Fruit fly (Drosophila melanogaster) whole organism, embryonic: Measurements from ENCODE around the gene brm.

Experiments used
- BtbVII ChIP-seq: fragments of 200-800 bp; sonication (Bioruptor generic); optimal IDR thresholded peaks from 3 replicates; lab custom pipeline; 2017; ENCODE audit warnings: missing biosample characterization, mild to moderate bottlenecking, missing genetic modification characterization
- CG10431 ChIP-seq: fragments of 200-800 bp; sonication (Bioruptor generic); optimal IDR thresholded peaks from 3 replicates; lab custom pipeline; 2018; ENCODE audit warnings: missing biosample characterization, mild to moderate bottlenecking, missing genetic modification characterization
- CG10654 ChIP-seq: fragments of 200-800 bp; sonication (Bioruptor generic); optimal IDR thresholded peaks from 2 replicates; lab custom pipeline; 2016; ENCODE audit warnings: missing biosample characterization, missing genetic modification characterization
- CG11560 ChIP-seq: fragments of 200-800 bp; sonication (Bioruptor generic); IDR thresholded peaks from 3 replicates; pipeline ENCODE4 v1.3.6; 2022; ENCODE audit warnings: missing biosample characterization, missing genetic modification characterization
- CG12942 ChIP-seq: fragments of 200-800 bp; sonication (Bioruptor generic); optimal IDR thresholded peaks from 3 replicates; lab custom pipeline; 2016; ENCODE audit warnings: missing biosample characterization, missing genetic modification characterization
- CG13296 ChIP-seq: fragments of 200-800 bp; sonication (Bioruptor generic); optimal IDR thresholded peaks from 3 replicates; lab custom pipeline; 2018; ENCODE audit warnings: missing biosample characterization, mild to moderate bottlenecking, missing genetic modification characterization
- CG1647 ChIP-seq: fragments of 200-800 bp; sonication (Bioruptor generic); optimal IDR thresholded peaks from 3 replicates; lab custom pipeline; 2016; ENCODE audit warnings: missing biosample characterization, missing genetic modification characterization
- CG18476 ChIP-seq: fragments of 200-800 bp; sonication (Bioruptor generic); optimal IDR thresholded peaks from 2 replicates; lab custom pipeline; 2016; ENCODE audit warnings: missing biosample characterization, mild to moderate bottlenecking, missing genetic modification characterization
- CG2202 ChIP-seq: fragments of 200-800 bp; sonication (Bioruptor generic); optimal IDR thresholded peaks from 2 replicates; lab custom pipeline; 2018; ENCODE audit warnings: missing biosample characterization, mild to moderate bottlenecking, missing genetic modification characterization
- CG2889 ChIP-seq: fragments of 200-800 bp; sonication (Bioruptor generic); IDR thresholded peaks from 3 replicates; pipeline ENCODE4 v1.3.6; 2022; ENCODE audit warnings: missing biosample characterization, missing genetic modification characterization
- CG30020 ChIP-seq: fragments of 200-800 bp; optimal IDR thresholded peaks from 2 replicates; lab custom pipeline; 2019; ENCODE audit warnings: missing biosample characterization, mild to moderate bottlenecking, missing genetic modification characterization, moderate library complexity
- CG30431 ChIP-seq: fragments of 200-800 bp; sonication (Bioruptor generic); optimal IDR thresholded peaks from 2 replicates; lab custom pipeline; 2017; ENCODE audit warnings: missing biosample characterization, missing genetic modification characterization
- CG3847 ChIP-seq: fragments of 200-800 bp; sonication (Bioruptor generic); IDR thresholded peaks from 2 replicates; pipeline ENCODE4 v1.3.6; 2022; ENCODE audit warnings: missing biosample characterization, missing genetic modification characterization
- CG6683 ChIP-seq: fragments of 200-800 bp; sonication (Bioruptor generic); optimal IDR thresholded peaks from 2 replicates; lab custom pipeline; 2017; ENCODE audit warnings: missing biosample characterization, mild to moderate bottlenecking, missing genetic modification characterization, missing genetic modification reagents
- CG6765 ChIP-seq: fragments of 200-800 bp; sonication (Bioruptor generic); optimal IDR thresholded peaks from 3 replicates; lab custom pipeline; 2017; ENCODE audit warnings: missing biosample characterization, mild to moderate bottlenecking, missing genetic modification characterization
- CG9609 ChIP-seq: fragments of 200-800 bp; sonication (Bioruptor generic); optimal IDR thresholded peaks from 3 replicates; lab custom pipeline; 2016; ENCODE audit warnings: missing biosample characterization, missing genetic modification characterization
- CG9932 ChIP-seq: fragments of 200-800 bp; sonication (Bioruptor generic); IDR thresholded peaks from 2 replicates; pipeline ENCODE4 v1.3.6; 2022; ENCODE audit warnings: missing biosample characterization, missing genetic modification characterization
- Chrac-16 ChIP-seq: fragments of 200-800 bp; sonication (Bioruptor generic); optimal IDR thresholded peaks from 3 replicates; lab custom pipeline; 2016; ENCODE audit warnings: missing biosample characterization, missing genetic modification characterization
- Dip3 ChIP-seq: fragments of 200-800 bp; sonication (Bioruptor generic); optimal IDR thresholded peaks from 3 replicates; lab custom pipeline; 2016; ENCODE audit warnings: missing biosample characterization, missing genetic modification characterization
- Fer2 ChIP-seq: fragments of 200-800 bp; sonication (Bioruptor generic); optimal IDR thresholded peaks from 2 replicates; lab custom pipeline; 2018; ENCODE audit warnings: missing biosample characterization, mild to moderate bottlenecking, missing genetic modification characterization, moderate library complexity
- GATAe ChIP-seq: fragments of 200-800 bp; sonication (Bioruptor generic); conservative IDR thresholded peaks from 2 replicates; pipeline ENCODE4 v1.3.6; 2022; ENCODE audit warnings: missing biosample characterization, missing genetic modification characterization
- Hmx ChIP-seq: fragments of 200-800 bp; sonication (Bioruptor generic); optimal IDR thresholded peaks from 2 replicates; lab custom pipeline; 2016; ENCODE audit warnings: missing biosample characterization, missing genetic modification characterization
- Jarid2 ChIP-seq: fragments of 200-800 bp; sonication (Bioruptor generic); optimal IDR thresholded peaks from 3 replicates; lab custom pipeline; 2017; ENCODE audit warnings: mild to moderate bottlenecking, missing biosample characterization, missing genetic modification reagents, missing genetic modification characterization
- Lpt ChIP-seq: fragments of >200 bp; optimal IDR thresholded peaks from 2 replicates; lab custom pipeline; 2018; ENCODE audit warnings: missing biosample characterization, missing genetic modification characterization
- NC2β ChIP-seq: fragments of 200-800 bp; sonication (Bioruptor generic); optimal IDR thresholded peaks from 2 replicates; lab custom pipeline; 2016; ENCODE audit warnings: missing biosample characterization, missing genetic modification characterization
- NFAT ChIP-seq: fragments of 200-800 bp; sonication (Bioruptor generic); IDR thresholded peaks from 2 replicates; pipeline ENCODE4 v1.3.6; 2022; ENCODE audit warnings: missing biosample characterization, missing genetic modification characterization
- Neu2 ChIP-seq: fragments of 200-800 bp; sonication (Bioruptor generic); optimal IDR thresholded peaks from 3 replicates; lab custom pipeline; 2016; ENCODE audit warnings: missing biosample characterization, missing genetic modification characterization, borderline replicate concordance
- Oaz ChIP-seq: fragments of 200-800 bp; sonication (Bioruptor generic); IDR thresholded peaks from 2 replicates; pipeline ENCODE4 v1.3.6; 2022; ENCODE audit warnings: missing biosample characterization, missing genetic modification characterization
- Pdp1 ChIP-seq, 2 experiments: fragments of 200-800 bp; sonication (Bioruptor generic); optimal IDR thresholded peaks; 3 replicates each; lab custom pipeline; 2016; ENCODE audit warnings: missing biosample characterization in 2 of 2, missing genetic modification characterization in 2 of 2, mild to moderate bottlenecking in 1 of 2, moderate library complexity in 1 of 2
- Rfx ChIP-seq: fragments of 200-800 bp; sonication (Bioruptor generic); IDR thresholded peaks from 2 replicates; pipeline ENCODE4 v1.3.6; 2022; ENCODE audit warnings: missing biosample characterization, missing genetic modification characterization
- Sox102F ChIP-seq: fragments of 200-800 bp; sonication (Bioruptor generic); optimal IDR thresholded peaks from 2 replicates; lab custom pipeline; 2018; ENCODE audit warnings: missing biosample characterization, mild to moderate bottlenecking, missing genetic modification characterization, moderate library complexity
- Usf ChIP-seq: fragments of 200-800 bp; sonication (Bioruptor generic); optimal IDR thresholded peaks from 2 replicates; lab custom pipeline; 2017; ENCODE audit warnings: missing genotype, missing biosample characterization, missing genetic modification characterization
- ac ChIP-seq: fragments of 200-800 bp; sonication (Bioruptor generic); optimal IDR thresholded peaks from 3 replicates; lab custom pipeline; 2017; ENCODE audit warnings: missing biosample characterization, mild to moderate bottlenecking, missing genetic modification characterization
- ara ChIP-seq: fragments of 200-800 bp; sonication (Bioruptor generic); IDR thresholded peaks from 2 replicates; pipeline ENCODE4 v1.3.6; 2022; ENCODE audit warnings: missing biosample characterization, missing genetic modification characterization
- ash1 ChIP-seq: fragments of 200-800 bp; sonication (Bioruptor generic); optimal IDR thresholded peaks from 2 replicates; lab custom pipeline; 2018; ENCODE audit warnings: missing biosample characterization, mild to moderate bottlenecking, missing genetic modification characterization
- bcd ChIP-seq: fragments of 200-800 bp; sonication (Bioruptor generic); optimal IDR thresholded peaks from 2 replicates; lab custom pipeline; 2017; ENCODE audit warnings: missing biosample characterization, mild to moderate bottlenecking, missing genetic modification characterization
- da ChIP-seq: fragments of 200-800 bp; sonication (Bioruptor generic); optimal IDR thresholded peaks from 2 replicates; lab custom pipeline; 2016; ENCODE audit warnings: missing biosample characterization, missing genetic modification characterization
- dm ChIP-seq: fragments of 200-800 bp; sonication (Bioruptor generic); optimal IDR thresholded peaks from 3 replicates; lab custom pipeline; 2016; ENCODE audit warnings: missing biosample characterization, missing genetic modification characterization
- eyg ChIP-seq: fragments of 200-800 bp; sonication (Bioruptor generic); optimal IDR thresholded peaks from 3 replicates; lab custom pipeline; 2016; ENCODE audit warnings: missing biosample characterization, missing genetic modification characterization
- gfzf ChIP-seq: fragments of 200-800 bp; sonication (Bioruptor generic); optimal IDR thresholded peaks from 2 replicates; lab custom pipeline; 2016; ENCODE audit warnings: missing biosample characterization, mild to moderate bottlenecking, missing genetic modification characterization, moderate library complexity
- gsb-n ChIP-seq: fragments of 200-800 bp; sonication (Bioruptor generic); optimal IDR thresholded peaks from 3 replicates; lab custom pipeline; 2018; ENCODE audit warnings: missing biosample characterization, mild to moderate bottlenecking, missing genetic modification characterization
- gt ChIP-seq: fragments of 200-800 bp; sonication (Bioruptor generic); IDR thresholded peaks from 2 replicates; pipeline ENCODE4 v1.3.6; 2022; ENCODE audit warnings: missing biosample characterization, missing genetic modification characterization
- hbn ChIP-seq: fragments of 200-800 bp; sonication (Bioruptor generic); IDR thresholded peaks from 2 replicates; pipeline ENCODE4 v1.3.6; 2022; ENCODE audit warnings: missing biosample characterization, missing genetic modification characterization; ENCODE audit not compliant: partially characterized antibody
- klu ChIP-seq: fragments of 200-800 bp; sonication (Bioruptor generic); IDR thresholded peaks from 2 replicates; pipeline ENCODE4 v1.3.6; 2022; ENCODE audit warnings: missing biosample characterization, missing genetic modification characterization
- mirr ChIP-seq: fragments of 200-800 bp; sonication (Bioruptor generic); optimal IDR thresholded peaks from 3 replicates; lab custom pipeline; 2018; ENCODE audit warnings: missing biosample characterization, mild to moderate bottlenecking, missing genetic modification characterization
- sens ChIP-seq: fragments of 200-800 bp; sonication (Bioruptor generic); peaks from one replicate; lab custom pipeline; 2016; ENCODE audit warnings: missing biosample characterization, missing genetic modification characterization
- twi ChIP-seq: fragments of 200-800 bp; optimal IDR thresholded peaks from 2 replicates; lab custom pipeline; 2019; ENCODE audit warnings: missing biosample characterization, mild to moderate bottlenecking, missing genetic modification characterization, moderate library complexity
- vfl ChIP-seq: fragments of 200-800 bp; sonication (Bioruptor generic); optimal IDR thresholded peaks from 2 replicates; lab custom pipeline; 2016; ENCODE audit warnings: missing biosample characterization, missing genetic modification characterization
- yki ChIP-seq: fragments of >200 bp; optimal IDR thresholded peaks from 3 replicates; lab custom pipeline; 2018

brm gene

DNA sequence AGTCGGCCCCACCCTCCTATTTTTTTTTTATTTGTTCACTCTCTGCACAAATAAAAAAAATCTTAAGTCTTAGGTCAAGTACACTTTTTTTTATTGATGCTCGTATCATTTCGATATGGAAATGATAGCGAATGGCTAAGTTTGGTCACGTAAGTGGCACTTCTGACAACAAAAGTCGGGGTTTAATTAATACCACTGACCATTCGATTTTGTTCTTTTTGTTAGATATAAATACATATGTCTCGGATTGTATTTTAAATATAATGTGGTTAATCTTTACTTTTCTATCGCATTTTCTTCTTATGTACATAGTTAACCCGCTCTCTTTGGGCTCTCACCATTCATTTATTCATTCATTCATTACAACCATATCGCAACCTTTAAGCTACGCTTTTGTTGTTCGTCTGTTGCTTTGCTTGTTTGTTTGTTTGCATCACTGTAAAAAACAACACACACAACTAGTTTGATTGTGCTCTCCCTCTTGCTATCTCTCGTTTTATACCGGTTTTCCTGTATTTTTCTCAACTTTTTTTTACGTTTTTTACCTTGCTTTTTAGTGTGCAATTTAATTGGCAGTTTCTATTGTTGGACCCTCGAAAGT lies 19.5 kb upstream of the brm start (continued):
- TF ChIP-seq CG9609 (GFP tag; lab: Kevin White, UChicago) (no peak), Pdp1 (GFP tag; optimal IDR thresholded peaks at IDR 0.05; lab: Kevin White, UChicago) (peak in 1 of 2 experiments; percentile 10), BtbVII (GFP tag; lab: Kevin White, UChicago) (peak; percentile 61), sens (GFP tag; lab: Kevin White, UChicago) (peak; percentile 77), CG2202 (tag; lab: Kevin White, UChicago) (no peak)

DNA sequence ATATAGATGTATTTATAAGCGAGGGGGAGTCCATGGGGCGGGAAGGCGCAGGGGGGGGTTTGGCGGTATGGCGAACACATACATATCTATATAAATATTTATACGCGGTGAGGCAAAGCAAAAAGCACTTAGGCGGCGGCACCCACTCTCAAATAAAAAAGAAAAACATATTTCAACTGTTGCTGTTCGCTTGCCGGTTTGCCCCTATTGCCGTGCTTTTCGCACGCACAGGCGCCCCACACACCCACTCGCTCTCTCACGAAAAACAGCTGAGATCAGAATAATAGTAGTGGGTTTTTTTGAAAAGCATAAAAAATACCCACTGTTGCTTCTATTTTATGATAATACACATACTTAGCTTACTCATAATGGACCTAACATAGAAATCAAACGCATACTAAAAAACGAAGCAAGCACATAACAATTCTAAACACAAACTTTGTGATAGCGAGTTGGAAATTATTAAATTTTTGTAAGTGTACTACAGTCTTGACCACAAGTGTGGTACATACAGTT lies 18.6 kb upstream of the brm start:
- TF ChIP-seq twi (tag; lab: Kevin White, UChicago) (peak; percentile 14), vfl (GFP tag; lab: Kevin White, UChicago) (peak; percentile 65), CG9932 (GFP tag; lab: Robert Waterston, UW) (peak; percentile 85), CG12942 (peak; percentile 45), Fer2 (peak; percentile 21), Lpt (no peak), yki (lab: Kevin White, UChicago) (no peak), CG2889 (GFP tag; lab: Robert Waterston, UW) (peak; percentile 52; the same call in 1 of the 3 replicates), Sox102F (GFP tag; lab: Kevin White, UChicago) (peak; percentile 62), da (GFP tag; lab: Kevin White, UChicago) (peak; percentile 50), CG10431 (GFP tag; lab: Kevin White, UChicago) (no peak), bcd (peak; percentile 84), Neu2 (GFP tag; lab: Kevin White, UChicago) (peak; percentile 26), CG30431 (GFP tag; lab: Kevin White, UChicago) (no peak), Dip3 (GFP tag; lab: Kevin White, UChicago) (peak; percentile 87), CG30020 (tag; lab: Kevin White, UChicago) (no peak), dm (peak; percentile 28), CG10654 (no peak), mirr (peak; percentile 81), CG18476 (GFP tag; lab: Kevin White, UChicago) (peak; percentile 58), ac (no peak), Hmx (GFP tag; lab: Kevin White, UChicago) (peak; percentile 67), CG6683 (peak; percentile 5), eyg (GFP tag; lab: Kevin White, UChicago) (peak; percentile 70), GATAe (GFP tag; lab: Robert Waterston, UW) (peak; percentile 40; the same call in 1 of the 2 replicates), Oaz (GFP tag; lab: Robert Waterston, UW) (peak; percentile 58), hbn (no peak), CG1647 (GFP tag; lab: Kevin White, UChicago) (no peak), gfzf (GFP tag; lab: Kevin White, UChicago) (no peak), ara (GFP tag; lab: Robert Waterston, UW) (no peak), klu (GFP tag; lab: Robert Waterston, UW) (peak; percentile 65; the same call in 1 of the 2 replicates), CG11560 (tag; lab: Robert Waterston, UW) (no peak), CG13296 (GFP tag; lab: Kevin White, UChicago) (peak; percentile 88), Rfx (GFP tag; lab: Robert Waterston, UW) (peak; percentile 83), NC2β (GFP tag; lab: Kevin White, UChicago) (peak; percentile 54), Jarid2 (GFP tag; lab: Kevin White, UChicago) (peak; percentile 21), CG3847 (GFP tag; lab: Robert Waterston, UW) (peak; percentile 69), gt (GFP tag; lab: Robert Waterston, UW) (no peak), NFAT (GFP tag; lab: Robert Waterston, UW) (no peak), Chrac-16 (peak; percentile 75), gsb-n (tag; lab: Kevin White, UChicago) (no peak), CG6765 (peak; percentile 75), Usf (peak; percentile 55), ash1 (GFP tag; lab: Kevin White, UChicago) (peak; percentile 13)
